Fruit fly (Drosophila melanogaster) S2 (cell line): Measurements from ENCODE around the gene rumi.

Experiments
- CG8478 ChIP-seq: fragments of >200 bp; optimal IDR thresholded peaks from 2 replicates; lab custom pipeline; 2018
- CTCF ChIP-seq, 2 experiments: fragments of >200 bp; optimal IDR thresholded peaks; 2 replicates each; lab custom pipeline; 2018

DNA sequence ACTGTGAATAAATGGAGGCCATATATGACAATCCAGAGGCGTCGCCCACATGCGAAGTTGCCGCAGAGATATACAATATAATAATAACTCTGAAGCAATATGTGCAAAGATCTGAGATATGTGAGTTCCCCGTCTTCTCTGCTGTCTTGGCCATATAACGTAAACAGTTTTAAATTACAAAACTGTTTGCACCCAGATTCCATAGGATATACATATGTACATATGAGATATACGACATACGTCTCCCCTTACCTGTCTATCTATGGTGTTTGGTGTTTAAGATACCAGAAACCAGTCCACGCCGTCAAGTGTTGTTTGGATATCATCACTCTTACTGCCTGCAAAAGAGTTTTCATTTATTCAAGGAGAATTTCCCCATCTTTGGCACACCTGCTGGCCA lies 5.9 kb upstream of the rumi start:
- TF ChIP-seq CTCF (optimal IDR thresholded peaks at IDR 0.05; lab: Kevin White, UChicago): no peak
- TF ChIP-seq CG8478 (lab: Kevin White, UChicago): no peak
